Worm (Caenorhabditis elegans) whole organism, midembryonic: ENCODE data around the gene che-10.

ENCODE experiments used
- cog-1 ChIP-seq: sonication (generic microtip); optimal IDR thresholded peaks from 2 replicates; lab custom pipeline; 2016; ENCODE audit warnings: missing genetic modification characterization, missing compliant biosample characterization
- flt-1 ChIP-seq: fragments of 200-800 bp; sonication (Bioruptor generic); IDR thresholded peaks from 2 replicates; pipeline ENCODE4 v1.3.6; 2022; ENCODE audit warnings: missing genetic modification characterization, missing compliant biosample characterization
- klf-2 ChIP-seq: fragments of 200-800 bp; sonication (Bioruptor generic); conservative IDR thresholded peaks from 2 replicates; pipeline ENCODE4 v1.3.6; 2022; ENCODE audit warnings: missing genetic modification reagents, missing genetic modification characterization, missing compliant biosample characterization
- med-1 ChIP-seq: sonication (generic microtip); optimal IDR thresholded peaks from 2 replicates; lab custom pipeline; 2017; ENCODE audit warnings: missing genetic modification characterization, mild to moderate bottlenecking, missing compliant biosample characterization, antibody characterized with exemption, missing genetic modification reagents; ENCODE audit not compliant: insufficient read depth
- ref-1 ChIP-seq: fragments of 200-800 bp; sonication (Bioruptor generic); conservative IDR thresholded peaks from 2 replicates; pipeline ENCODE4 v1.3.6; 2022; ENCODE audit warnings: missing genetic modification reagents, missing genetic modification characterization, missing compliant biosample characterization
- tab-1 ChIP-seq: fragments of 200-800 bp; sonication (Bioruptor generic); IDR thresholded peaks from 2 replicates; pipeline ENCODE4 v1.3.6; 2022; ENCODE audit warnings: missing genetic modification characterization, missing compliant biosample characterization
- ztf-23 ChIP-seq: fragments of 200-800 bp; sonication (Bioruptor generic); IDR thresholded peaks from 2 replicates; pipeline ENCODE4 v1.3.6; 2022; ENCODE audit warnings: missing genetic modification reagents, missing genetic modification characterization, missing compliant biosample characterization
- ztf-29 ChIP-seq: fragments of 200-800 bp; sonication (Bioruptor generic); IDR thresholded peaks from 2 replicates; pipeline ENCODE4 v1.3.6; 2022; ENCODE audit warnings: missing genetic modification reagents, missing genetic modification characterization, missing compliant biosample characterization

- TF ChIP-seq klf-2 (GFP tag; lab: Robert Waterston, UW) (no peak), flt-1 (no peak), ref-1 (GFP tag; lab: Robert Waterston, UW) (no peak), ztf-29 (GFP tag; lab: Robert Waterston, UW) (no peak), ztf-23 (no peak), cog-1 (tag; lab: Kevin White, UChicago) (no peak), med-1 (GFP tag; lab: Kevin White, UChicago) (no peak), tab-1 (GFP tag; lab: Robert Waterston, UW) (no peak)
Measured at ce11 chrII:4599838-4600237, 38.3 kb downstream of the che-10 start.
